Fruit fly (Drosophila melanogaster): Measurements from ENCODE around the gene Ubx.

The Ubx gene

dm6 chr3R:16734269-16734668 is at the start of gene Ubx:
Gene Ubx, minus strand, starts transcription at chr3R:16734426.
- no peak for TF ChIP-seq noc (tag; optimal IDR thresholded peaks at IDR 0.05)

- no peak for TF ChIP-seq noc (tag; optimal IDR thresholded peaks at IDR 0.05)
Observed at dm6 chr3R:16783976-16784375, 49.8 kb upstream of the Ubx start.

- TF ChIP-seq noc (tag; optimal IDR thresholded peaks at IDR 0.05): no peak
Observed at dm6 chr3R:16783148-16783708, 49.0 kb upstream of the Ubx start.

- no peak for TF ChIP-seq noc (tag; optimal IDR thresholded peaks at IDR 0.05)
Observed at dm6 chr3R:16782401-16782800, 48.2 kb upstream of the Ubx start.

- TF ChIP-seq noc (tag; optimal IDR thresholded peaks at IDR 0.05): no peak
Observed at dm6 chr3R:16773176-16773702, 39.0 kb upstream of the Ubx start.

- no peak for TF ChIP-seq noc (tag; optimal IDR thresholded peaks at IDR 0.05)
Observed at dm6 chr3R:16771572-16772425, 37.6 kb upstream of the Ubx start.

- no peak for TF ChIP-seq noc (tag; optimal IDR thresholded peaks at IDR 0.05)
Observed at dm6 chr3R:16770653-16771377, 36.6 kb upstream of the Ubx start.

- no peak for TF ChIP-seq noc (tag; optimal IDR thresholded peaks at IDR 0.05)
Observed at dm6 chr3R:16769404-16769803, 35.2 kb upstream of the Ubx start.

- no peak for TF ChIP-seq noc (tag; optimal IDR thresholded peaks at IDR 0.05)
Observed at dm6 chr3R:16765770-16766169, 31.5 kb upstream of the Ubx start.

dm6 chr3R:16765102-16765501 is 30.9 kb upstream of the Ubx start:
- TF ChIP-seq noc (tag; optimal IDR thresholded peaks at IDR 0.05): no peak

- TF ChIP-seq noc (tag; optimal IDR thresholded peaks at IDR 0.05): peak; percentile 41
Observed at dm6 chr3R:16763907-16764573, 29.8 kb upstream of the Ubx start.

- no peak for TF ChIP-seq noc (tag; optimal IDR thresholded peaks at IDR 0.05)
Observed at dm6 chr3R:16763435-16763834, 29.2 kb upstream of the Ubx start.

dm6 chr3R:16754874-16755273 is 20.6 kb upstream of the Ubx start:
- no peak for TF ChIP-seq noc (tag; optimal IDR thresholded peaks at IDR 0.05)

dm6 chr3R:16751234-16751633 is 17.0 kb upstream of the Ubx start, which contains the start of gene CG31275:
Gene CG31275, minus strand, starts transcription at chr3R:16751334.
- no peak for TF ChIP-seq noc (tag; optimal IDR thresholded peaks at IDR 0.05)

- TF ChIP-seq noc (tag; optimal IDR thresholded peaks at IDR 0.05): no peak
Observed at dm6 chr3R:16750029-16750619, 15.9 kb upstream of the Ubx start.

Data from whole organism, larva.